Fruit fly (Drosophila melanogaster): ENCODE measurements around the gene unc-13.

unc-13 gene

DNA sequence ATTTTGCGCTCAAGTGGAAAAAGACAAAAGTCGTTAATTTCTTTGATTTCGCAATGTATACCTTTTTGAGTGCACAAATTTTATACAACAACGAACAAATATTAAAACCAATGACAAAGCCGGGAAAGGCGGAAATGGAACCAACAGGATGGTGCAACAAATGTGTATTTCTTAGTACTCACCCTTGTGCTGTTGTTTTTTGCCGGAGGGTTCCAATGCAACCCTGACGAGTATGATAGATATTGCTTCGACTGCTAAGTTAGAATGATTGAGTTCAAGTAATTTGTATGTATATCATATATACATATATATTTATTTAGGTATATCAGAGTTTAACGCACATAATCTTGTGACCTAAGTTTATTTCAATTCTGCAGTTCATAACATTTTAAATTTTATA, 57.1 kb downstream of the unc-13 start:
- TF ChIP-seq CG31627 (GFP tag; optimal IDR thresholded peaks at IDR 0.05), result no peak
- TF ChIP-seq CG3032 (tag; optimal IDR thresholded peaks at IDR 0.05), result no peak
- TF ChIP-seq Hr39 (GFP tag; optimal IDR thresholded peaks at IDR 0.05), result no peak
- no peak for TF ChIP-seq eg (GFP tag; IDR thresholded peaks at IDR 0.05)
- TF ChIP-seq dac (GFP tag; optimal IDR thresholded peaks at IDR 0.05), result no peak
- no peak for TF ChIP-seq Sox102F (GFP tag; optimal IDR thresholded peaks at IDR 0.05)
- no peak for TF ChIP-seq vri (GFP tag; optimal IDR thresholded peaks at IDR 0.05)
- no peak for TF ChIP-seq achi (GFP tag; optimal IDR thresholded peaks at IDR 0.05)

DNA sequence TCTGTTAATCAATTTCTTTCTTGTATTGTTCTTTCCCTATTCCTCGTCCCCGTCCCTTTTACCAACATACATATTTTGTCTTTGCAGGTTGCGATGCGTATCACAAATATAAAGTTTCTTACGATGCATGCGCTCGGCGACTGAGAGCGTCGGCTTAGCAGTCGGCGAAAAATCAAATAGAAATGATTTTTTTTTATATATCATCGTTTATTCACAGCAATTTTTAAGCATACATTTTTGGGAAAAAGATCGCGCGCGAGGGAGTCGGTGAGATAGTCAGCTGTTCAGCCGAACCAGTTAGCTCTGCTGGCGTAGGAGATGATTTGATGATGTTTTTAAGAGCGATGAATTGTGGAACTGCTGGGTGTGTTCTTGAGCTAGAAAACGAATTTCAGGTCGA, 58.8 kb downstream of the unc-13 start:
- TF ChIP-seq CG34406 (GFP tag; optimal IDR thresholded peaks at IDR 0.05) (no peak), CG1621 (tag; optimal IDR thresholded peaks at IDR 0.05) (no peak), dsx (GFP tag; optimal IDR thresholded peaks at IDR 0.05; ENCODE audit: poor library complexity, severe bottlenecking) (no peak), Sox14 (GFP tag; optimal IDR thresholded peaks at IDR 0.05) (no peak), CG8119 (GFP tag; IDR thresholded peaks at IDR 0.05) (no peak), fd59A (GFP tag; optimal IDR thresholded peaks at IDR 0.05) (no peak), Ets21C (GFP tag; optimal IDR thresholded peaks at IDR 0.05) (no peak), CG6163 (GFP tag; IDR thresholded peaks at IDR 0.05) (no peak), lz (GFP tag; optimal IDR thresholded peaks at IDR 0.05) (no peak), esn (GFP tag; optimal IDR thresholded peaks at IDR 0.05) (no peak), Lpt (GFP tag; optimal IDR thresholded peaks at IDR 0.05) (no peak), Met (GFP tag; optimal IDR thresholded peaks at IDR 0.05) (no peak), vri (GFP tag; optimal IDR thresholded peaks at IDR 0.05) (no peak), CG10669 (GFP tag; optimal IDR thresholded peaks at IDR 0.05) (no peak), Smox (GFP tag; optimal IDR thresholded peaks at IDR 0.05) (no peak), CG16779 (tag; optimal IDR thresholded peaks at IDR 0.05) (no peak)

DNA sequence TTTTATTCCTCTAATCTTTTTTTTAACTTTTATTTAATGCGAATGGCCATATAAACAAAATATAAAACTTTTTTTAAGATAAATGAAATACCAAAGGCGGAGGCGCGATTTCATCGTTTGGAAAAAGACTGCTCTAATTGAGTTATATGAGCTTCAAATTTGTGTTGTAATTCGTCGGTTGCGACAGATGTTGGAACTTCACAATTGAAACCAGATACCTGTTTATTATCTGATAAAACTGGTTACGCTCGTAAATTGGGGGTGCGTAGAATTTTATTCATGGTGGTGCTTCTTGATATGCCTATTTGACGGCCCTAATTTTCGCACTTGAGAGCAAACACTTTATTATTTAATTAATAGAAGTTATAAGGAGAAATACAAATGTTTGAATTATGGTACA, 59.8 kb downstream of the unc-13 start:
- TF ChIP-seq Sox102F (GFP tag; optimal IDR thresholded peaks at IDR 0.05) (no peak), topi (GFP tag; optimal IDR thresholded peaks at IDR 0.05) (no peak), Blimp-1 (GFP tag; optimal IDR thresholded peaks at IDR 0.05) (no peak), CG8319 (GFP tag; optimal IDR thresholded peaks at IDR 0.05) (no peak), CG8119 (GFP tag; IDR thresholded peaks at IDR 0.05) (no peak), Ets21C (GFP tag; optimal IDR thresholded peaks at IDR 0.05) (no peak), lz (GFP tag; optimal IDR thresholded peaks at IDR 0.05) (no peak), CG8632 (GFP tag; optimal IDR thresholded peaks at IDR 0.05) (no peak), OdsH (GFP tag; optimal IDR thresholded peaks at IDR 0.05) (no peak), salr (GFP tag; optimal IDR thresholded peaks at IDR 0.05) (no peak), CG31627 (GFP tag; optimal IDR thresholded peaks at IDR 0.05) (no peak), Eip75B (GFP tag; optimal IDR thresholded peaks at IDR 0.05) (no peak), Gug (GFP tag; IDR thresholded peaks at IDR 0.05) (no peak), CG3919 (GFP tag; optimal IDR thresholded peaks at IDR 0.05) (no peak), CG15336 (GFP tag; IDR thresholded peaks at IDR 0.05) (no peak), CG3032 (tag; optimal IDR thresholded peaks at IDR 0.05) (no peak), Hr4 (GFP tag; optimal IDR thresholded peaks at IDR 0.05) (no peak), Lpt (GFP tag; optimal IDR thresholded peaks at IDR 0.05) (no peak)

DNA sequence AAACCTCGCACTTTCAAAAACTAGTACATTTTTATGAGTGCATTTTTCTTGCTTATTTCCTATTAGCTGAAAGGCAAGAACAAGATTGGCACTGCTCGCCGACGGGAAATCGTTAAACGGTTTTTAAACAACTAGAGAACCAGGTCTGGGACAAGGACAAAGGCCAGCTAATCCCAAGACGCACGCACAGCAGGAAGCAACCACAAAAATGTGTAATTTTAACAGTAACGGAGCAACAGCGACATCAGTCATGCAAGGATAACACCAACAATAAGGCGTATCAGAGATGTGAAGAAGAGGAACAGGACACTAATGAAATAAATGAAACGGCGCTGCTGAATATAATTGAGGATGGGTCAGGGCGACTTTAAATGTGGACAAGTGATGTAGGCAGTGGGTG, 61.0 kb downstream of the unc-13 start:
- TF ChIP-seq Eip78C (GFP tag), result peak; percentile 4
- TF ChIP-seq fd59A (GFP tag; optimal IDR thresholded peaks at IDR 0.05), result no peak
- TF ChIP-seq CG8632 (GFP tag; optimal IDR thresholded peaks at IDR 0.05), result no peak

DNA sequence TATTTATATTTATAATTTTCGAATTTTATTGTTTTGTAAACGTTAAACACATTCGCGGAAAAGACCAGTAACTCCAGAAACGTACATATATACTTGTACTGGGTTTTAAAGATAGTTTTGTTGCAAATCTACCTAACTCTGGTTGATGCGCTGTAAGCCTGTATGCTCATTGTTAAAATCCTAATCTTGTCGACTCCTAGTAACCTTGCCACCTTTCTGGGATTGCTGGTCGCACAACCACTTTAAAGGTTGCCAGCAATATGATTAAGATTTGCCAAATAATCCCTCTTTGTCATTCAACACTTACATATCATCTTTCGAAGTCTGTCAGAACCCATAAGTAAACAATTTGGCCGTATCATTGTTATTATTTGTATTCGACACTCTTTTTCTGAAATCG, 66.0 kb downstream of the unc-13 start:
- TF ChIP-seq OdsH (GFP tag; optimal IDR thresholded peaks at IDR 0.05) (no peak), fkh (GFP tag; optimal IDR thresholded peaks at IDR 0.05) (no peak), lz (GFP tag; optimal IDR thresholded peaks at IDR 0.05) (no peak), Eip93F (GFP tag; optimal IDR thresholded peaks at IDR 0.05) (no peak), CG6276 (GFP tag; optimal IDR thresholded peaks at IDR 0.05) (no peak), Sox102F (GFP tag; optimal IDR thresholded peaks at IDR 0.05) (no peak), topi (GFP tag; optimal IDR thresholded peaks at IDR 0.05) (no peak), CG31627 (GFP tag; optimal IDR thresholded peaks at IDR 0.05) (no peak)

All from whole organism, prepupa.